Worm (Caenorhabditis elegans) whole organism, L2 larva: ENCODE data around the gene W03C9.2.
A peak's percentile ranks its signal among the peaks of the same experiment; 100 is the strongest.

Source experiments
- C34F6.9 ChIP-seq: fragments of 150-350 bp; optimal IDR thresholded peaks from 2 replicates; lab custom pipeline; 2014; ENCODE audit warnings: missing biosample characterization, missing genetic modification characterization
- F13H6.1 ChIP-seq: sonication (generic microtip); optimal IDR thresholded peaks from 2 replicates; lab custom pipeline; 2016; ENCODE audit warnings: missing genetic modification characterization, missing compliant biosample characterization
- R02D3.7 ChIP-seq: fragments of 150-350 bp; optimal IDR thresholded peaks from 2 replicates; lab custom pipeline; 2014; ENCODE audit warnings: missing biosample characterization, missing genetic modification characterization
- Y55F3AM.14 ChIP-seq: fragments of 200-800 bp; sonication (Bioruptor generic); optimal IDR thresholded peaks from 2 replicates; lab custom pipeline; 2018; ENCODE audit warnings: mild to moderate bottlenecking, missing genetic modification characterization, missing compliant biosample characterization
- ZK546.5 ChIP-seq: sonication (generic microtip); optimal IDR thresholded peaks from 2 replicates; lab custom pipeline; 2017; ENCODE audit warnings: missing biosample characterization, missing genetic modification characterization
- alr-1 ChIP-seq: fragments of 150-350 bp; optimal IDR thresholded peaks from 2 replicates; lab custom pipeline; 2014; ENCODE audit warnings: missing biosample characterization, missing genetic modification characterization
- ama-1 ChIP-seq: fragments of 150-350 bp; optimal IDR thresholded peaks from 2 replicates; lab custom pipeline; 2018; ENCODE audit warnings: inconsistent platforms
- ceh-82 ChIP-seq: fragments of 150-350 bp; optimal IDR thresholded peaks from 2 replicates; lab custom pipeline; 2014; ENCODE audit warnings: missing biosample characterization, missing genetic modification characterization
- crh-2 ChIP-seq: sonication (generic microtip); optimal IDR thresholded peaks from 2 replicates; lab custom pipeline; 2017; ENCODE audit warnings: missing biosample characterization, missing genetic modification characterization
- dmd-4 ChIP-seq: sonication (generic microtip); optimal IDR thresholded peaks from 2 replicates; lab custom pipeline; 2017; ENCODE audit warnings: missing biosample characterization, missing genetic modification characterization
- elt-1 ChIP-seq: fragments of 150-350 bp; optimal IDR thresholded peaks from 2 replicates; lab custom pipeline; 2014; ENCODE audit warnings: missing biosample characterization, missing genetic modification characterization
- lin-13 ChIP-seq: fragments of 150-350 bp; optimal IDR thresholded peaks from 2 replicates; lab custom pipeline; 2014; ENCODE audit warnings: missing biosample characterization, missing genetic modification reagents, missing genetic modification characterization
- lin-39 ChIP-seq: fragments of 150-350 bp; optimal IDR thresholded peaks from 2 replicates; lab custom pipeline; 2014; ENCODE audit warnings: missing biosample characterization, missing genetic modification reagents, missing genetic modification characterization
- lsy-2 ChIP-seq, 2 experiments: fragments of 150-350 bp in 1 of 2; sonication (generic microtip) in 1 of 2; optimal IDR thresholded peaks; 2 replicates each; lab custom pipeline; 2014 to 2017; ENCODE audit warnings: missing biosample characterization in 2 of 2, missing genetic modification characterization in 2 of 2
- mbf-1 ChIP-seq: sonication (generic microtip); optimal IDR thresholded peaks from 2 replicates; lab custom pipeline; 2017; ENCODE audit warnings: missing biosample characterization, missing genetic modification characterization
- mdl-1 ChIP-seq, 2 experiments: fragments of 150-350 bp in 1 of 2; sonication (generic microtip) in 1 of 2; optimal IDR thresholded peaks; 2 replicates each; lab custom pipeline; 2017; ENCODE audit warnings: missing biosample characterization in 2 of 2, missing genetic modification characterization in 2 of 2
- nhr-11 ChIP-seq: fragments of 150-350 bp; optimal IDR thresholded peaks from 2 replicates; lab custom pipeline; 2014; ENCODE audit warnings: missing biosample characterization, missing genetic modification characterization
- nhr-129 ChIP-seq: fragments of 150-350 bp; optimal IDR thresholded peaks from 2 replicates; lab custom pipeline; 2014; ENCODE audit warnings: missing biosample characterization, missing genetic modification characterization
- nhr-21 ChIP-seq: fragments of 150-350 bp; optimal IDR thresholded peaks from 2 replicates; lab custom pipeline; 2014; ENCODE audit warnings: missing biosample characterization, missing genetic modification characterization
- nhr-25 ChIP-seq: fragments of 150-350 bp; sonication (generic microtip); optimal IDR thresholded peaks from 3 replicates; lab custom pipeline; 2014; ENCODE audit warnings: missing biosample characterization, missing genetic modification characterization
- nhr-6 ChIP-seq: fragments of 150-350 bp; optimal IDR thresholded peaks from 2 replicates; lab custom pipeline; 2014; ENCODE audit warnings: missing biosample characterization, missing genetic modification characterization
- nhr-77 ChIP-seq: fragments of 150-350 bp; optimal IDR thresholded peaks from 2 replicates; lab custom pipeline; 2014; ENCODE audit warnings: missing biosample characterization, missing genetic modification characterization
- peb-1 ChIP-seq: fragments of 150-350 bp; optimal IDR thresholded peaks from 2 replicates; lab custom pipeline; 2014; ENCODE audit warnings: missing biosample characterization, missing genetic modification characterization
- sma-3 ChIP-seq: sonication (generic microtip); optimal IDR thresholded peaks from 2 replicates; lab custom pipeline; 2016; ENCODE audit warnings: missing genetic modification reagents, missing genetic modification characterization, missing compliant biosample characterization
- sma-9 ChIP-seq, 2 experiments: fragments of 150-350 bp in 1 of 2; sonication (generic microtip) in 1 of 2; optimal IDR thresholded peaks; 2 replicates each; lab custom pipeline; 2014 to 2016; ENCODE audit warnings: missing genetic modification characterization in 2 of 2, mild to moderate bottlenecking in 1 of 2, missing biosample characterization in 1 of 2, missing compliant biosample characterization in 1 of 2, missing genetic modification reagents in 1 of 2, moderate library complexity in 1 of 2
- snpc-4 ChIP-seq: fragments of 150-350 bp; optimal IDR thresholded peaks from 2 replicates; lab custom pipeline; 2014; ENCODE audit warnings: missing biosample characterization, missing genetic modification characterization
- unc-39 ChIP-seq: fragments of 150-350 bp; optimal IDR thresholded peaks from 2 replicates; lab custom pipeline; 2014; ENCODE audit warnings: missing biosample characterization, missing genetic modification characterization
- unc-55 ChIP-seq: fragments of 150-350 bp; sonication (generic microtip); optimal IDR thresholded peaks from 3 replicates; lab custom pipeline; 2014; ENCODE audit warnings: missing biosample characterization, missing genetic modification reagents, missing genetic modification characterization
- unc-62 ChIP-seq: fragments of 150-350 bp; optimal IDR thresholded peaks from 2 replicates; lab custom pipeline; 2014; ENCODE audit warnings: missing biosample characterization, missing genetic modification reagents, missing genetic modification characterization
- zag-1 ChIP-seq: fragments of 150-350 bp; optimal IDR thresholded peaks from 2 replicates; lab custom pipeline; 2014; ENCODE audit warnings: missing biosample characterization, missing genetic modification characterization
- ztf-1 ChIP-seq: fragments of 200-800 bp; sonication (Bioruptor generic); conservative IDR thresholded peaks from 2 replicates; pipeline ENCODE4 v1.3.6; 2022; ENCODE audit warnings: missing genetic modification characterization, missing compliant biosample characterization
- ztf-11 ChIP-seq: sonication (generic microtip); optimal IDR thresholded peaks from 2 replicates; lab custom pipeline; 2017; ENCODE audit warnings: missing biosample characterization, missing genetic modification characterization

Gene W03C9.2

ce11 chrII:11976727-11977259 lies 14.6 kb downstream of the W03C9.2 start:
- TF ChIP-seq nhr-77 (tag; lab: Kevin White, UChicago): no peak
- peak in 1 of 2 experiments; percentile 10 for TF ChIP-seq lsy-2 (tag; optimal IDR thresholded peaks at IDR 0.05; lab: Kevin White, UChicago)

ce11 chrII:11977363-11977762 lies 15.2 kb downstream of the W03C9.2 start, which contains the start of gene Y17G7B.21:
Gene Y17G7B.21 (minus strand): TSS chrII:11977661.
- TF ChIP-seq nhr-6: no peak
- peak; percentile 70 for TF ChIP-seq ama-1 (lab: Kevin White, UChicago)
- TF ChIP-seq elt-1: no peak
- no peak for TF ChIP-seq lsy-2 (tag; optimal IDR thresholded peaks at IDR 0.05; lab: Kevin White, UChicago)
- no peak for TF ChIP-seq peb-1 (tag; lab: Kevin White, UChicago)

- TF ChIP-seq nhr-129 (tag; lab: Kevin White, UChicago) (no peak), lin-39 (no peak), snpc-4 (no peak), lin-13 (GFP tag; lab: Kevin White, UChicago) (no peak), dmd-4 (tag; lab: Kevin White, UChicago) (no peak), Y55F3AM.14 (GFP tag; lab: Kevin White, UChicago) (no peak), ztf-1 (GFP tag; lab: Robert Waterston, UW) (no peak), zag-1 (tag; lab: Kevin White, UChicago) (no peak), crh-2 (no peak), elt-1 (no peak), mdl-1 (tag; optimal IDR thresholded peaks at IDR 0.05; lab: Kevin White, UChicago) (no peak), unc-62 (GFP tag; lab: Kevin White, UChicago) (no peak)
These were observed 16.3 kb downstream of the W03C9.2 start for ce11 chrII:11978478-11978877.

- TF ChIP-seq ztf-1 (GFP tag; lab: Robert Waterston, UW) (no peak), nhr-25 (tag; lab: Kevin White, UChicago) (no peak), zag-1 (tag; lab: Kevin White, UChicago) (no peak), lin-39 (no peak), sma-9 (GFP tag; optimal IDR thresholded peaks at IDR 0.05; lab: Kevin White, UChicago) (no peak), sma-9 (tag; optimal IDR thresholded peaks at IDR 0.05; lab: Kevin White, UChicago) (no peak), R02D3.7 (tag; lab: Kevin White, UChicago) (no peak), unc-39 (tag; lab: Kevin White, UChicago) (no peak), nhr-11 (tag; lab: Kevin White, UChicago) (no peak), lsy-2 (tag; optimal IDR thresholded peaks at IDR 0.05; lab: Kevin White, UChicago) (no peak), sma-3 (GFP tag; lab: Kevin White, UChicago) (no peak), nhr-21 (tag; lab: Kevin White, UChicago) (no peak), mbf-1 (no peak), unc-62 (GFP tag; lab: Kevin White, UChicago) (no peak), C34F6.9 (tag; lab: Kevin White, UChicago) (no peak), ZK546.5 (no peak), alr-1 (tag; lab: Kevin White, UChicago) (no peak), crh-2 (no peak), F13H6.1 (no peak), ceh-82 (tag; lab: Kevin White, UChicago) (no peak)
These were observed 16.8 kb downstream of the W03C9.2 start for ce11 chrII:11978920-11979319.

ce11 chrII:11979449-11980095 lies 17.4 kb downstream of the W03C9.2 start, which contains the start of the genes ash-2 and Y17G7B.20:
Gene ash-2 (plus strand): TSS chrII:11979838.
Gene Y17G7B.20 (minus strand): TSS chrII:11979844.
- TF ChIP-seq ztf-11 (tag; lab: Kevin White, UChicago) (no peak), C34F6.9 (tag; lab: Kevin White, UChicago) (peak; percentile 77), unc-55 (GFP tag; lab: Kevin White, UChicago) (peak; percentile 23), lsy-2 (tag; optimal IDR thresholded peaks at IDR 0.05; lab: Kevin White, UChicago) (peak in 1 of 2 experiments; percentile 23), dmd-4 (tag; lab: Kevin White, UChicago) (no peak), ama-1 (lab: Kevin White, UChicago) (peak; percentile 64), zag-1 (tag; lab: Kevin White, UChicago) (peak; percentile 44), ceh-82 (tag; lab: Kevin White, UChicago) (no peak)
